Fruit fly (Drosophila melanogaster): ENCODE results near the gene CG31816.

DNA sequence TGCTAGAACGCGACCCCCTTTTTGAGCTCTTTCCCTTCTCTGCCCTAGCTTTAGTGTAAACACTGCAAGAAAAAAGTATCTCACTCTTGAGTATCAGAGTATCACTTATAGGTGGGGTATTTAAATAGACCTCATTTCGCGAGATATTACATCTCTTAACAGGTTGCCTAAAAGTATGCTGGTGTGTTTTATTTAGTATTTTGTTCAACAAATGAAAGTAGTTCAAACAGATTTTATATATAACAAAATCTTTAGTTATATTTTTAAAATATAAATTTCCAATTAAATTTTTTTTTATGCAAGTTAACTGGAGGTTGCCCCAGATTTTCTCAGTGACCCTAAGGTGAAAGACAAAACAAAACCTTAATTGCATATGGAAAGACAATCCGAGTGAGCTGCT, 49.1 kb downstream of the CG31816 start:
- TF ChIP-seq Sox102F (GFP tag; optimal IDR thresholded peaks at IDR 0.05) = no peak
- no peak for TF ChIP-seq Eip93F (GFP tag; optimal IDR thresholded peaks at IDR 0.05)
- no peak for TF ChIP-seq CG6854 (GFP tag; optimal IDR thresholded peaks at IDR 0.05)
- no peak for TF ChIP-seq Smox (GFP tag; optimal IDR thresholded peaks at IDR 0.05)
- peak; percentile 42 for TF ChIP-seq Lpt (GFP tag; optimal IDR thresholded peaks at IDR 0.05)
- TF ChIP-seq Met (GFP tag; optimal IDR thresholded peaks at IDR 0.05) = no peak
- peak; percentile 48 for TF ChIP-seq Gug (GFP tag; IDR thresholded peaks at IDR 0.05)
- TF ChIP-seq OdsH (GFP tag; optimal IDR thresholded peaks at IDR 0.05) = peak; percentile 77
- no peak for TF ChIP-seq cyc (GFP tag; optimal IDR thresholded peaks at IDR 0.05)
- peak; percentile 81 to 91 for TF ChIP-seq ss (GFP tag; optimal IDR thresholded peaks at IDR 0.05)
- peak; percentile 69 for TF ChIP-seq CG16779 (tag; optimal IDR thresholded peaks at IDR 0.05)
